Fruit fly (Drosophila melanogaster) whole organism, prepupa: Measurements from ENCODE around the gene DCTN1-p150.
A peak's percentile ranks its signal among the peaks of the same experiment; 100 is the strongest.

Experiments
- Blimp-1 ChIP-seq: fragments of 200-800 bp; sonication (Bioruptor generic); optimal IDR thresholded peaks from 3 replicates; lab custom pipeline; 2017; ENCODE audit warnings: missing biosample characterization, missing genetic modification characterization, mild to moderate bottlenecking, moderate library complexity, missing genetic modification reagents
- CG10669 ChIP-seq: fragments of 200-800 bp; sonication (Bioruptor generic); optimal IDR thresholded peaks from 3 replicates; lab custom pipeline; 2018; ENCODE audit warnings: missing biosample characterization, mild to moderate bottlenecking, missing genetic modification characterization, moderate library complexity
- CG11294 ChIP-seq: fragments of 200-800 bp; sonication (Bioruptor generic); IDR thresholded peaks from 2 replicates; pipeline ENCODE4 v1.3.6; 2022; ENCODE audit warnings: missing biosample characterization, missing genetic modification characterization
- CG11902 ChIP-seq: fragments of 200-800 bp; sonication (Bioruptor generic); optimal IDR thresholded peaks from 3 replicates; lab custom pipeline; 2016; ENCODE audit warnings: missing biosample characterization, missing genetic modification characterization
- CG1621 ChIP-seq: fragments of 200-800 bp; sonication (Bioruptor generic); optimal IDR thresholded peaks from 3 replicates; lab custom pipeline; 2018; ENCODE audit warnings: missing biosample characterization, mild to moderate bottlenecking, missing genetic modification characterization
- CG16779 ChIP-seq: fragments of 200-800 bp; sonication (Bioruptor generic); optimal IDR thresholded peaks from 3 replicates; lab custom pipeline; 2017; ENCODE audit warnings: missing biosample characterization, mild to moderate bottlenecking, missing genetic modification characterization
- CG3032 ChIP-seq: fragments of 200-800 bp; optimal IDR thresholded peaks from 2 replicates; lab custom pipeline; 2019; ENCODE audit warnings: missing biosample characterization, mild to moderate bottlenecking, missing genetic modification characterization, moderate library complexity
- CG31627 ChIP-seq: fragments of 200-800 bp; sonication (Bioruptor generic); optimal IDR thresholded peaks from 3 replicates; lab custom pipeline; 2016; ENCODE audit warnings: missing biosample characterization, missing genetic modification characterization
- CG32006 ChIP-seq: fragments of 200-800 bp; sonication (Bioruptor generic); optimal IDR thresholded peaks from 3 replicates; lab custom pipeline; 2017; ENCODE audit warnings: missing biosample characterization, mild to moderate bottlenecking, missing genetic modification characterization
- CG34406 ChIP-seq: fragments of 200-800 bp; sonication (Bioruptor generic); optimal IDR thresholded peaks from 3 replicates; lab custom pipeline; 2016; ENCODE audit warnings: missing biosample characterization, missing genetic modification characterization
- CG3919 ChIP-seq: fragments of 200-800 bp; sonication (Bioruptor generic); optimal IDR thresholded peaks from 3 replicates; lab custom pipeline; 2016; ENCODE audit warnings: missing biosample characterization, missing genetic modification characterization
- CG4318 ChIP-seq: fragments of 200-800 bp; sonication (Bioruptor generic); optimal IDR thresholded peaks from 3 replicates; lab custom pipeline; 2017; ENCODE audit warnings: missing biosample characterization, mild to moderate bottlenecking, missing genetic modification characterization
- CG6163 ChIP-seq: fragments of 200-800 bp; sonication (Bioruptor generic); IDR thresholded peaks from 3 replicates; pipeline ENCODE4 v1.3.6; 2022; ENCODE audit warnings: missing biosample characterization, missing genetic modification characterization
- CG6792 ChIP-seq: fragments of 200-800 bp; sonication (Bioruptor generic); optimal IDR thresholded peaks from 3 replicates; lab custom pipeline; 2016; ENCODE audit warnings: missing biosample characterization, missing genetic modification characterization
- CG8319 ChIP-seq: fragments of 200-800 bp; sonication (Bioruptor generic); optimal IDR thresholded peaks from 3 replicates; lab custom pipeline; 2016; ENCODE audit warnings: missing biosample characterization, missing genetic modification characterization
- CG8632 ChIP-seq: fragments of 200-800 bp; sonication (Bioruptor generic); optimal IDR thresholded peaks from 3 replicates; lab custom pipeline; 2016; ENCODE audit warnings: missing biosample characterization, missing genetic modification characterization
- CG9139 ChIP-seq: fragments of 200-800 bp; sonication (Bioruptor generic); optimal IDR thresholded peaks from 3 replicates; lab custom pipeline; 2017; ENCODE audit warnings: missing biosample characterization, mild to moderate bottlenecking, missing genetic modification characterization
- Eip75B ChIP-seq: fragments of 200-800 bp; sonication (Bioruptor generic); optimal IDR thresholded peaks from 3 replicates; lab custom pipeline; 2016; ENCODE audit warnings: missing biosample characterization, missing genetic modification characterization
- Eip78C ChIP-seq: fragments of 200-800 bp; sonication (Bioruptor generic); peaks from one replicate; lab custom pipeline; 2016; ENCODE audit warnings: missing biosample characterization, missing genetic modification characterization
- Ets21C ChIP-seq: fragments of 200-800 bp; sonication (Bioruptor generic); optimal IDR thresholded peaks from 3 replicates; lab custom pipeline; 2016; ENCODE audit warnings: missing biosample characterization, missing genetic modification characterization
- Hr38 ChIP-seq: sonication (Bioruptor generic); optimal IDR thresholded peaks from 2 replicates; lab custom pipeline; 2016; ENCODE audit warnings: missing biosample characterization, missing genetic modification characterization
- Hr39 ChIP-seq: fragments of 200-800 bp; sonication (Bioruptor generic); optimal IDR thresholded peaks from 2 replicates; lab custom pipeline; 2016; ENCODE audit warnings: missing biosample characterization, missing genetic modification characterization
- Hr4 ChIP-seq: fragments of 200-800 bp; sonication (Bioruptor generic); optimal IDR thresholded peaks from 3 replicates; lab custom pipeline; 2016; ENCODE audit warnings: missing biosample characterization, missing genetic modification characterization
- Lpt ChIP-seq: fragments of 200-800 bp; sonication (Bioruptor generic); optimal IDR thresholded peaks from 3 replicates; lab custom pipeline; 2016; ENCODE audit warnings: missing biosample characterization, missing genetic modification characterization
- Met ChIP-seq: fragments of 200-800 bp; sonication (Bioruptor generic); optimal IDR thresholded peaks from 3 replicates; lab custom pipeline; 2016; ENCODE audit warnings: missing biosample characterization, missing genetic modification characterization
- OdsH ChIP-seq: fragments of 200-800 bp; sonication (Bioruptor generic); optimal IDR thresholded peaks from 3 replicates; lab custom pipeline; 2016; ENCODE audit warnings: missing biosample characterization, missing genetic modification characterization
- Smox ChIP-seq: fragments of 200-800 bp; sonication (Bioruptor generic); optimal IDR thresholded peaks from 3 replicates; lab custom pipeline; 2016; ENCODE audit warnings: missing biosample characterization, missing genetic modification characterization
- Sox102F ChIP-seq: fragments of 200-800 bp; sonication (Bioruptor generic); optimal IDR thresholded peaks from 2 replicates; lab custom pipeline; 2016; ENCODE audit warnings: missing biosample characterization, mild to moderate bottlenecking, missing genetic modification characterization
- Sox14 ChIP-seq: fragments of 200-800 bp; sonication (Bioruptor generic); optimal IDR thresholded peaks from 3 replicates; lab custom pipeline; 2016; ENCODE audit warnings: missing biosample characterization, missing genetic modification characterization
- achi ChIP-seq: fragments of 200-800 bp; sonication (Bioruptor generic); optimal IDR thresholded peaks from 3 replicates; lab custom pipeline; 2016; ENCODE audit warnings: missing biosample characterization, missing genetic modification characterization
- acj6 ChIP-seq: fragments of 200-800 bp; sonication (Bioruptor generic); optimal IDR thresholded peaks from 3 replicates; lab custom pipeline; 2016; ENCODE audit warnings: missing biosample characterization, missing genetic modification characterization
- cyc ChIP-seq: fragments of 200-800 bp; sonication (Bioruptor generic); optimal IDR thresholded peaks from 3 replicates; lab custom pipeline; 2016; ENCODE audit warnings: missing biosample characterization, missing genetic modification characterization
- dsx ChIP-seq: fragments of 200-800 bp; optimal IDR thresholded peaks from 3 replicates; lab custom pipeline; 2019; ENCODE audit warnings: missing biosample characterization, mild to moderate bottlenecking, missing genetic modification characterization, moderate library complexity; ENCODE audit not compliant: poor library complexity, severe bottlenecking
- eg ChIP-seq: fragments of 200-800 bp; sonication (Bioruptor generic); IDR thresholded peaks from 3 replicates; pipeline ENCODE4 v1.3.6; 2022; ENCODE audit warnings: missing biosample characterization, missing genetic modification characterization
- esn ChIP-seq: fragments of 200-800 bp; sonication (Bioruptor generic); optimal IDR thresholded peaks from 2 replicates; lab custom pipeline; 2016; ENCODE audit warnings: missing biosample characterization, mild to moderate bottlenecking, missing genetic modification characterization, moderate library complexity
- fd59A ChIP-seq: fragments of 200-800 bp; sonication (Bioruptor generic); optimal IDR thresholded peaks from 2 replicates; lab custom pipeline; 2017; ENCODE audit warnings: missing biosample characterization, mild to moderate bottlenecking, missing genetic modification characterization, missing genetic modification reagents
- fd85E ChIP-seq: fragments of 200-800 bp; sonication (Bioruptor generic); optimal IDR thresholded peaks from 3 replicates; lab custom pipeline; 2016; ENCODE audit warnings: missing biosample characterization, missing genetic modification characterization
- fkh ChIP-seq: fragments of 200-800 bp; sonication (Bioruptor generic); optimal IDR thresholded peaks from 3 replicates; lab custom pipeline; 2017; ENCODE audit warnings: missing biosample characterization, mild to moderate bottlenecking, missing genetic modification characterization, moderate library complexity
- lz ChIP-seq: fragments of 200-800 bp; sonication (Bioruptor generic); optimal IDR thresholded peaks from 3 replicates; lab custom pipeline; 2016; ENCODE audit warnings: missing biosample characterization, missing genetic modification characterization
- pdm3 ChIP-seq: fragments of 200-800 bp; sonication (Bioruptor generic); optimal IDR thresholded peaks from 3 replicates; lab custom pipeline; 2016; ENCODE audit warnings: missing biosample characterization, missing genetic modification characterization
- salr ChIP-seq, 2 experiments: fragments of 200-800 bp; sonication (Bioruptor generic); optimal IDR thresholded peaks; 3 replicates each; lab custom pipeline; 2016 to 2018; ENCODE audit warnings: missing biosample characterization in 2 of 2, missing genetic modification characterization in 2 of 2, mild to moderate bottlenecking in 1 of 2
- spab ChIP-seq: fragments of 200-800 bp; sonication (Bioruptor generic); optimal IDR thresholded peaks from 2 replicates; lab custom pipeline; 2017; ENCODE audit warnings: missing biosample characterization, mild to moderate bottlenecking, missing genetic modification characterization, missing genetic modification reagents
- ss ChIP-seq, 2 experiments: fragments of 200-800 bp; sonication (Bioruptor generic); optimal IDR thresholded peaks; 2 replicates in 1 of 2; 3 replicates in 1 of 2; lab custom pipeline; 2017 to 2018; ENCODE audit warnings: mild to moderate bottlenecking in 2 of 2, missing biosample characterization in 2 of 2, missing genetic modification characterization in 2 of 2, moderate library complexity in 1 of 2
- svp ChIP-seq: fragments of 200-800 bp; sonication (Bioruptor generic); peaks from one replicate; lab custom pipeline; 2016; ENCODE audit warnings: missing biosample characterization, missing genetic modification characterization
- topi ChIP-seq: fragments of 200-800 bp; sonication (Bioruptor generic); optimal IDR thresholded peaks from 3 replicates; lab custom pipeline; 2016; ENCODE audit warnings: missing biosample characterization, missing genetic modification characterization
- vri ChIP-seq: fragments of 200-800 bp; sonication (Bioruptor generic); optimal IDR thresholded peaks from 3 replicates; lab custom pipeline; 2016; ENCODE audit warnings: missing biosample characterization, mild to moderate bottlenecking, missing genetic modification characterization

DCTN1-p150 gene

dm6 chr3L:13922023-13922652 lies 7.0 kb upstream of the DCTN1-p150 start (continued):
- TF ChIP-seq esn (peak; percentile 29), CG11902 (GFP tag; lab: Kevin White, UChicago) (no peak), Met (GFP tag; lab: Kevin White, UChicago) (no peak), CG6792 (GFP tag; lab: Kevin White, UChicago) (no peak), Eip75B (GFP tag; lab: Kevin White, UChicago) (peak; percentile 4), CG34406 (GFP tag; lab: Kevin White, UChicago) (no peak), fd85E (no peak), Sox14 (GFP tag; lab: Kevin White, UChicago) (peak; percentile 44), fd59A (no peak), OdsH (GFP tag; lab: Kevin White, UChicago) (peak; percentile 43), CG8632 (GFP tag; lab: Kevin White, UChicago) (no peak), dsx (GFP tag; lab: Kevin White, UChicago) (no peak), Blimp-1 (GFP tag; lab: Kevin White, UChicago) (no peak), Eip78C (GFP tag; lab: Kevin White, UChicago) (peak; percentile 90), CG6163 (0 out of 3 replicates have a peak, but pooled peaks have one; percentile 41), CG9139 (no peak)

- TF ChIP-seq fkh (no peak), Lpt (GFP tag; lab: Kevin White, UChicago) (no peak), CG16779 (no peak), CG6792 (GFP tag; lab: Kevin White, UChicago) (peak; percentile 22), OdsH (GFP tag; lab: Kevin White, UChicago) (peak; percentile 44), achi (GFP tag; lab: Kevin White, UChicago) (peak; percentile 39), eg (peak; percentile 66; the same call in 2 of the 3 replicates), spab (GFP tag; lab: Kevin White, UChicago) (no peak), Hr4 (GFP tag; lab: Kevin White, UChicago) (peak; percentile 4), CG1621 (tag; lab: Kevin White, UChicago) (no peak), svp (GFP tag; lab: Kevin White, UChicago) (no peak), Met (GFP tag; lab: Kevin White, UChicago) (peak; percentile 56), dsx (GFP tag; lab: Kevin White, UChicago) (no peak), CG3032 (tag; lab: Kevin White, UChicago) (peak; percentile 28), Ets21C (GFP tag; lab: Kevin White, UChicago) (peak; percentile 8), Sox14 (GFP tag; lab: Kevin White, UChicago) (peak; percentile 30), CG32006 (GFP tag; lab: Kevin White, UChicago) (peak; percentile 48), CG11294 (GFP tag; lab: Robert Waterston, UW) (peak; percentile 54), ss (GFP tag; optimal IDR thresholded peaks at IDR 0.05; lab: Kevin White, UChicago) (peak in 1 of 2 experiments; percentile 68), CG10669 (GFP tag; lab: Kevin White, UChicago) (peak; percentile 10), lz (peak; percentile 41), CG4318 (no peak), topi (GFP tag; lab: Kevin White, UChicago) (peak; percentile 62), Smox (GFP tag; lab: Kevin White, UChicago) (peak; percentile 55), CG31627 (GFP tag; lab: Kevin White, UChicago) (peak; percentile 28), salr (GFP tag; optimal IDR thresholded peaks at IDR 0.05; lab: Kevin White, UChicago) (peak in 1 of 2 experiments; percentile 16), pdm3 (GFP tag; lab: Kevin White, UChicago) (peak; percentile 23), CG34406 (GFP tag; lab: Kevin White, UChicago) (peak; percentile 29), Eip78C (GFP tag; lab: Kevin White, UChicago) (peak; percentile 85), Hr39 (GFP tag; lab: Kevin White, UChicago) (peak; percentile 44), Sox102F (GFP tag; lab: Kevin White, UChicago) (peak; percentile 31), Hr38 (GFP tag; lab: Kevin White, UChicago) (no peak), cyc (GFP tag; lab: Kevin White, UChicago) (peak; percentile 18), CG3919 (GFP tag; lab: Kevin White, UChicago) (peak; percentile 56), vri (peak; percentile 52), CG8319 (GFP tag; lab: Kevin White, UChicago) (peak; percentile 33), CG8632 (GFP tag; lab: Kevin White, UChicago) (peak; percentile 18), acj6 (peak; percentile 43)
Measured at dm6 chr3L:13923332-13924272, 5.6 kb upstream of the DCTN1-p150 start.
